Worm (Caenorhabditis elegans) whole organism, young adult: ENCODE results near the gene F26F2.4.

Experiments used
- B0261.1 ChIP-seq: sonication (generic microtip); optimal IDR thresholded peaks from 2 replicates; lab custom pipeline; 2016; ENCODE audit warnings: mild to moderate bottlenecking, missing genetic modification characterization, moderate library complexity, missing compliant biosample characterization
- T07F8.4 ChIP-seq: sonication (generic microtip); optimal IDR thresholded peaks from 2 replicates; lab custom pipeline; 2016; ENCODE audit warnings: mild to moderate bottlenecking, missing genetic modification characterization, moderate library complexity, missing compliant biosample characterization
- Y53F4B.3 ChIP-seq: fragments of 200-800 bp; sonication (Bioruptor generic); IDR thresholded peaks from 2 replicates; pipeline ENCODE4 v1.3.6; 2022; ENCODE audit warnings: missing genetic modification reagents, missing genetic modification characterization, missing compliant biosample characterization
- Y67H2A.10 ChIP-seq: fragments of 200-800 bp; sonication (Bioruptor generic); conservative IDR thresholded peaks from 2 replicates; pipeline ENCODE4 v1.3.6; 2022; ENCODE audit warnings: missing genetic modification reagents, missing genetic modification characterization, missing compliant biosample characterization
- athp-1 ChIP-seq: sonication (generic microtip); optimal IDR thresholded peaks from 2 replicates; lab custom pipeline; 2017; ENCODE audit warnings: mild to moderate bottlenecking, missing genetic modification characterization, missing compliant biosample characterization
- bed-1 ChIP-seq: fragments of 200-800 bp; sonication (Bioruptor generic); IDR thresholded peaks from 2 replicates; pipeline ENCODE4 v1.3.6; 2022; ENCODE audit warnings: missing genetic modification reagents, missing genetic modification characterization, missing compliant biosample characterization
- cebp-1 ChIP-seq, 2 experiments: fragments of 200-800 bp in 1 of 2; sonication (Bioruptor generic) in 1 of 2; sonication (generic microtip) in 1 of 2; IDR thresholded peaks in 1 of 2; optimal IDR thresholded peaks in 1 of 2; 2 replicates each; pipeline versions ENCODE4 v1.3.6 to Lab custom; 2017 to 2022; ENCODE audit warnings: missing compliant biosample characterization in 2 of 2, missing genetic modification characterization in 2 of 2, mild to moderate bottlenecking in 1 of 2, missing genetic modification reagents in 1 of 2, moderate library complexity in 1 of 2
- cebp-2 ChIP-seq: fragments of 200-800 bp; sonication (Bioruptor generic); IDR thresholded peaks from 2 replicates; pipeline ENCODE4 v1.3.6; 2022; ENCODE audit warnings: missing genetic modification characterization, missing compliant biosample characterization
- ceh-27 ChIP-seq: fragments of 200-800 bp; sonication (Bioruptor generic); optimal IDR thresholded peaks from 2 replicates; lab custom pipeline; 2018; ENCODE audit warnings: mild to moderate bottlenecking, missing genetic modification characterization, moderate library complexity, missing compliant biosample characterization
- ceh-58 ChIP-seq: fragments of 200-800 bp; sonication (Bioruptor generic); IDR thresholded peaks from 2 replicates; pipeline ENCODE4 v1.3.6; 2022; ENCODE audit warnings: missing genetic modification characterization, missing compliant biosample characterization
- ceh-79 ChIP-seq: sonication (generic microtip); optimal IDR thresholded peaks from 2 replicates; lab custom pipeline; 2017; ENCODE audit warnings: mild to moderate bottlenecking, missing genetic modification characterization, missing compliant biosample characterization
- dpff-1 ChIP-seq: sonication (generic microtip); optimal IDR thresholded peaks from 2 replicates; lab custom pipeline; 2017; ENCODE audit warnings: mild to moderate bottlenecking, missing genetic modification characterization, missing compliant biosample characterization
- ekl-4 ChIP-seq: fragments of 200-800 bp; sonication (Bioruptor generic); IDR thresholded peaks from 2 replicates; pipeline ENCODE4 v1.3.6; 2022; ENCODE audit warnings: missing genetic modification reagents, missing genetic modification characterization, missing compliant biosample characterization
- gei-17 ChIP-seq: fragments of 200-800 bp; sonication (Bioruptor generic); optimal IDR thresholded peaks from 2 replicates; lab custom pipeline; 2018; ENCODE audit warnings: mild to moderate bottlenecking, missing genetic modification characterization, missing compliant biosample characterization
- hlh-26 ChIP-seq: fragments of 200-800 bp; sonication (Bioruptor generic); conservative IDR thresholded peaks from 2 replicates; pipeline ENCODE4 v1.3.6; 2022; ENCODE audit warnings: missing genetic modification reagents, missing genetic modification characterization, missing compliant biosample characterization
- hrde-1 ChIP-seq: sonication (generic microtip); optimal IDR thresholded peaks from 2 replicates; lab custom pipeline; 2016; ENCODE audit warnings: missing genetic modification characterization, mild to moderate bottlenecking, missing compliant biosample characterization, moderate library complexity, missing genotype, missing genetic modification reagents, borderline replicate concordance
- lag-1 ChIP-seq: fragments of 200-800 bp; sonication (Bioruptor generic); IDR thresholded peaks from 2 replicates; pipeline ENCODE4 v1.3.6; 2022; ENCODE audit warnings: missing genetic modification reagents, missing genetic modification characterization, missing compliant biosample characterization
- let-607 ChIP-seq, 2 experiments: fragments of 200-800 bp in 1 of 2; sonication (Bioruptor generic) in 1 of 2; sonication (generic microtip) in 1 of 2; optimal IDR thresholded peaks; 2 replicates each; lab custom pipeline; 2016 to 2018; ENCODE audit warnings: mild to moderate bottlenecking in 2 of 2, missing compliant biosample characterization in 2 of 2, missing genetic modification characterization in 2 of 2, moderate library complexity in 2 of 2, missing genotype in 1 of 2
- lin-26 ChIP-seq: fragments of 200-800 bp; sonication (Bioruptor generic); IDR thresholded peaks from 2 replicates; pipeline ENCODE4 v1.3.6; 2022; ENCODE audit warnings: missing genetic modification reagents, missing genetic modification characterization, missing compliant biosample characterization
- lin-35 ChIP-seq, 3 experiments: fragments of 150-350 bp in 2 of 3; sonication (generic microtip) in 1 of 3; optimal IDR thresholded peaks; 2 replicates each; lab custom pipeline; 2014 to 2018; ENCODE audit warnings: missing biosample characterization in 3 of 3, missing genetic modification characterization in 3 of 3, missing genetic modification reagents in 3 of 3
- lsl-1 ChIP-seq: fragments of 200-800 bp; sonication (Bioruptor generic); optimal IDR thresholded peaks from 2 replicates; lab custom pipeline; 2018; ENCODE audit warnings: mild to moderate bottlenecking, missing genetic modification characterization, moderate library complexity, missing compliant biosample characterization
- madf-8 ChIP-seq: fragments of 200-800 bp; sonication (Bioruptor generic); conservative IDR thresholded peaks from 2 replicates; pipeline ENCODE4 v1.3.6; 2022; ENCODE audit warnings: missing genetic modification reagents, missing genetic modification characterization, missing compliant biosample characterization
- mcd-1 ChIP-seq: fragments of 200-800 bp; sonication (Bioruptor generic); IDR thresholded peaks from 2 replicates; pipeline ENCODE4 v1.3.6; 2022; ENCODE audit warnings: missing genetic modification reagents, missing genetic modification characterization, missing compliant biosample characterization
- mes-4 ChIP-seq: sonication (generic microtip); optimal IDR thresholded peaks from 2 replicates; lab custom pipeline; 2016; ENCODE audit warnings: missing genotype, missing genetic modification characterization, missing compliant biosample characterization
- nfyb-1 ChIP-seq: fragments of 200-800 bp; sonication (Bioruptor generic); IDR thresholded peaks from 2 replicates; pipeline ENCODE4 v1.3.6; 2022; ENCODE audit warnings: missing genetic modification reagents, missing genetic modification characterization, missing compliant biosample characterization
- nhr-80 ChIP-seq: sonication (generic microtip); optimal IDR thresholded peaks from 2 replicates; lab custom pipeline; 2016; ENCODE audit warnings: missing genetic modification characterization, missing compliant biosample characterization
- pha-4 ChIP-seq: fragments of 150-350 bp; sonication (generic microtip); optimal IDR thresholded peaks from 2 replicates; lab custom pipeline; 2014; ENCODE audit warnings: missing biosample characterization, missing genetic modification reagents, missing genetic modification characterization
- rcor-1 ChIP-seq: fragments of 200-800 bp; sonication (Bioruptor generic); IDR thresholded peaks from 2 replicates; pipeline ENCODE4 v1.3.6; 2022; ENCODE audit warnings: missing genetic modification reagents, missing genetic modification characterization, missing compliant biosample characterization
- repo-1 ChIP-seq: sonication (generic microtip); optimal IDR thresholded peaks from 2 replicates; lab custom pipeline; 2017; ENCODE audit warnings: mild to moderate bottlenecking, missing genetic modification characterization, missing compliant biosample characterization
- sdz-38 ChIP-seq: sonication (generic microtip); optimal IDR thresholded peaks from 2 replicates; lab custom pipeline; 2016; ENCODE audit warnings: missing genotype, missing genetic modification characterization, missing compliant biosample characterization
- snpc-4 ChIP-seq, 5 experiments: fragments of 150-350 bp in 1 of 5; sonication (generic microtip) in 4 of 5; optimal IDR thresholded peaks; 2 replicates each; lab custom pipeline; 2014 to 2018; ENCODE audit warnings: missing genetic modification characterization in 5 of 5, missing biosample characterization in 3 of 5, antibody characterized with exemption in 2 of 5, mild to moderate bottlenecking in 2 of 5, missing compliant biosample characterization in 2 of 5, missing genotype in 2 of 5, moderate library complexity in 2 of 5, missing genetic modification reagents in 1 of 5
- somi-1 ChIP-seq: fragments of 200-800 bp; sonication (Bioruptor generic); optimal IDR thresholded peaks from 2 replicates; lab custom pipeline; 2018; ENCODE audit warnings: mild to moderate bottlenecking, missing genetic modification characterization, missing compliant biosample characterization
- sptf-2 ChIP-seq: fragments of 200-800 bp; sonication (Bioruptor generic); optimal IDR thresholded peaks from 2 replicates; lab custom pipeline; 2018; ENCODE audit warnings: mild to moderate bottlenecking, missing genetic modification characterization, missing compliant biosample characterization
- tbp1 ChIP-seq: fragments of 200-800 bp; sonication (Bioruptor generic); optimal IDR thresholded peaks from 2 replicates; lab custom pipeline; 2018; ENCODE audit warnings: mild to moderate bottlenecking, missing genetic modification characterization, missing compliant biosample characterization
- tbx-9 ChIP-seq: sonication (generic microtip); optimal IDR thresholded peaks from 2 replicates; lab custom pipeline; 2016; ENCODE audit warnings: borderline replicate concordance, missing genetic modification characterization, inconsistent platforms, missing compliant biosample characterization
- unc-62 ChIP-seq: fragments of 150-350 bp; optimal IDR thresholded peaks from 2 replicates; lab custom pipeline; 2014; ENCODE audit warnings: missing biosample characterization, missing genetic modification reagents, missing genetic modification characterization
- zfh-2 ChIP-seq: fragments of 200-800 bp; sonication (Bioruptor generic); conservative IDR thresholded peaks from 2 replicates; pipeline ENCODE4 v1.3.6; 2022; ENCODE audit warnings: missing genetic modification reagents, missing genetic modification characterization, missing compliant biosample characterization
- ztf-22 ChIP-seq: fragments of 200-800 bp; sonication (Bioruptor generic); optimal IDR thresholded peaks from 2 replicates; lab custom pipeline; 2018; ENCODE audit warnings: mild to moderate bottlenecking, missing genetic modification characterization, moderate library complexity, missing compliant biosample characterization

The F26F2.4 gene

ce11 chrV:20551096-20551495 lies 18.0 kb upstream of the F26F2.4 start, which contains the start of gene Y38H6C.20:
TSS of gene Y38H6C.20 (minus strand) at chrV:20551196.
- TF ChIP-seq ztf-22 (GFP tag; lab: Kevin White, UChicago) (no peak), T07F8.4 (no peak), gei-17 (GFP tag; lab: Kevin White, UChicago) (no peak), zfh-2 (GFP tag; lab: Robert Waterston, UW) (no peak), hlh-26 (GFP tag; lab: Robert Waterston, UW) (no peak), lag-1 (GFP tag; lab: Robert Waterston, UW) (no peak), ceh-79 (tag; lab: Kevin White, UChicago) (no peak), cebp-2 (no peak), dpff-1 (tag; lab: Kevin White, UChicago) (no peak), sptf-2 (GFP tag; lab: Kevin White, UChicago) (no peak), lin-35 (GFP tag; optimal IDR thresholded peaks at IDR 0.05; lab: Kevin White, UChicago) (no peak), sdz-38 (tag; lab: Kevin White, UChicago) (no peak)
- TF ChIP-seq, all 124 proteins: peak for 0

- TF ChIP-seq nfyb-1 (GFP tag; lab: Robert Waterston, UW): no peak
- TF ChIP-seq lag-1 (GFP tag; lab: Robert Waterston, UW): no peak
- TF ChIP-seq cebp-1 (GFP tag; IDR thresholded peaks at IDR 0.05; lab: Robert Waterston, UW): no peak
- TF ChIP-seq cebp-1 (tag; optimal IDR thresholded peaks at IDR 0.05; lab: Kevin White, UChicago): no peak
- no peak for TF ChIP-seq lin-26 (GFP tag; lab: Robert Waterston, UW)
- no peak for TF ChIP-seq athp-1
- TF ChIP-seq ekl-4: no peak
- no peak for TF ChIP-seq Y53F4B.3 (GFP tag; lab: Robert Waterston, UW)
- TF ChIP-seq repo-1 (tag; lab: Kevin White, UChicago): no peak
- TF ChIP-seq bed-1 (GFP tag; lab: Robert Waterston, UW): no peak
- no peak for TF ChIP-seq ceh-27 (GFP tag; lab: Kevin White, UChicago)
- no peak for TF ChIP-seq mes-4 (tag; lab: Kevin White, UChicago)
Measured at ce11 chrV:20552971-20553370, 16.1 kb upstream of the F26F2.4 start, which contains the start of gene vmo-1. TSS of gene vmo-1 (minus strand) at chrV:20553071.

- TF ChIP-seq nhr-80 (tag; lab: Kevin White, UChicago) (peak; percentile 24), ceh-58 (no peak)
Measured at ce11 chrV:20555120-20555519, 14.0 kb upstream of the F26F2.4 start, which contains the start of gene Y38H6C.21. TSS of gene Y38H6C.21 (minus strand) at chrV:20555267.

- TF ChIP-seq tbp1 (GFP tag; lab: Kevin White, UChicago): no peak
- peak; percentile 2 for TF ChIP-seq nhr-80 (tag; lab: Kevin White, UChicago)
- TF ChIP-seq, all 124 proteins: peak for 1
Measured at ce11 chrV:20556260-20556659, 12.8 kb upstream of the F26F2.4 start, which contains the start of gene Y38H6C.23. TSS of gene Y38H6C.23 (minus strand) at chrV:20556360.

ce11 chrV:20558270-20558669 lies 10.8 kb upstream of the F26F2.4 start, which contains the start of gene abf-4:
TSS of gene abf-4 (minus strand) at chrV:20558370.
- TF ChIP-seq snpc-4 (GFP tag; optimal IDR thresholded peaks at IDR 0.05; lab: Kevin White, UChicago) (no peak), snpc-4 (tag; optimal IDR thresholded peaks at IDR 0.05; lab: Kevin White, UChicago) (no peak), lin-35 (GFP tag; optimal IDR thresholded peaks at IDR 0.05; lab: Kevin White, UChicago) (no peak), unc-62 (GFP tag; lab: Kevin White, UChicago) (no peak)

ce11 chrV:20561795-20562194 lies 7.3 kb upstream of the F26F2.4 start, which contains the start of gene F26F2.1:
TSS of gene F26F2.1 (minus strand) at chrV:20561895.
- TF ChIP-seq cebp-2: no peak
- no peak for TF ChIP-seq hrde-1 (tag; lab: Kevin White, UChicago)
- TF ChIP-seq pha-4: no peak
- no peak for TF ChIP-seq B0261.1 (tag; lab: Kevin White, UChicago)
- no peak for TF ChIP-seq gei-17 (GFP tag; lab: Kevin White, UChicago)
- no peak for TF ChIP-seq Y67H2A.10 (GFP tag; lab: Robert Waterston, UW)
- no peak for TF ChIP-seq T07F8.4
- no peak for TF ChIP-seq mcd-1 (GFP tag; lab: Robert Waterston, UW)
- no peak for TF ChIP-seq lsl-1
- TF ChIP-seq rcor-1 (GFP tag; lab: Robert Waterston, UW): no peak
- TF ChIP-seq madf-8 (GFP tag; lab: Robert Waterston, UW): no peak
- TF ChIP-seq let-607 (tag; optimal IDR thresholded peaks at IDR 0.05; lab: Kevin White, UChicago): no peak
- no peak for TF ChIP-seq lag-1 (GFP tag; lab: Robert Waterston, UW)
- TF ChIP-seq tbx-9: no peak
- TF ChIP-seq somi-1 (GFP tag; lab: Kevin White, UChicago): no peak
